Worm (Caenorhabditis elegans) whole organism, mixed stage, embryonic: ENCODE measurements around the gene unc-8.

Experiments
- ces-1 ChIP-seq: fragments of 150-350 bp; optimal IDR thresholded peaks from 2 replicates; lab custom pipeline; 2014; ENCODE audit warnings: missing biosample characterization, missing genetic modification reagents, missing genetic modification characterization
- elt-3 ChIP-seq: fragments of 150-350 bp; optimal IDR thresholded peaks from 2 replicates; lab custom pipeline; 2014; ENCODE audit warnings: missing biosample characterization, missing genetic modification characterization
- mab-5 ChIP-seq: fragments of 150-350 bp; optimal IDR thresholded peaks from 2 replicates; lab custom pipeline; 2014; ENCODE audit warnings: missing biosample characterization, missing genetic modification characterization
- nhr-237 ChIP-seq: fragments of 150-350 bp; optimal IDR thresholded peaks from 2 replicates; lab custom pipeline; 2014; ENCODE audit warnings: missing biosample characterization, missing genetic modification characterization
- unc-62 ChIP-seq: fragments of 150-350 bp; optimal IDR thresholded peaks from 2 replicates; lab custom pipeline; 2014; ENCODE audit warnings: missing biosample characterization, missing genetic modification reagents, missing genetic modification characterization
- zip-8 ChIP-seq: fragments of 150-350 bp; optimal IDR thresholded peaks from 2 replicates; lab custom pipeline; 2014; ENCODE audit warnings: missing biosample characterization, missing genetic modification characterization

DNA sequence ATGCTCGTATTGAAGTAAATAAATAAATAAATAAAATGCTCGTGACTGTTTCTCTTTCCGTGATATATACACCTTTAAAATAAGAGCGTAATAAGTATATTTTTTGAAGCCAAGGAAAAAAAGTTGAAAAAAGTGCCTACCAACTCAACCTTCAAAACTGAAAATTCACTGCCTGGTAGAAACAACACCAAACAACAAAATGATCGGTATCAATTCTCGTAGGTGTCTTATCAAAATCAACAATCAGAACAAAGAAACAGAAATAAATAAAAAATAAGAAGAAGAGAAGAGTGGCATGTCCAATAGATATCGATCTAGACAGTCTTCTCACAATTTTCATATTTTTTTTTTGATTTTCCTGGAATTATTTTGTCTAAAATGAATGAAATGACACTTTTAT lies 47.0 kb downstream of the unc-8 start, which contains the start of gene afmd-1:
- no peak for TF ChIP-seq nhr-237
- TF ChIP-seq elt-3: no peak
- TF ChIP-seq mab-5 (tag; lab: Kevin White, UChicago): no peak
- no peak for TF ChIP-seq ces-1 (GFP tag; lab: Kevin White, UChicago)
- no peak for TF ChIP-seq zip-8 (tag; lab: Kevin White, UChicago)
- no peak for TF ChIP-seq unc-62 (GFP tag; lab: Kevin White, UChicago)
